Worm (Caenorhabditis elegans) whole organism, L4/young adult: ENCODE data around the gene sri-70.
"Not testable (repeated sequence)": the region's sequence is repeated elsewhere in the genome, so short reads cannot be mapped to it uniquely, and the experiment has no call there.

Source experiments
- W03F9.2 ChIP-seq: fragments of 150-350 bp; optimal IDR thresholded peaks from 2 replicates; lab custom pipeline; 2014; ENCODE audit warnings: missing biosample characterization, missing genetic modification characterization
- dao-5 ChIP-seq: sonication (generic microtip); optimal IDR thresholded peaks from 2 replicates; lab custom pipeline; 2016; ENCODE audit warnings: missing genotype, missing genetic modification characterization, moderate library complexity, missing compliant biosample characterization
- him-1 ChIP-seq: sonication (generic microtip); optimal IDR thresholded peaks from 2 replicates; lab custom pipeline; 2016; ENCODE audit warnings: missing genotype, missing genetic modification reagents, missing genetic modification characterization, missing compliant biosample characterization

The sri-70 gene

DNA sequence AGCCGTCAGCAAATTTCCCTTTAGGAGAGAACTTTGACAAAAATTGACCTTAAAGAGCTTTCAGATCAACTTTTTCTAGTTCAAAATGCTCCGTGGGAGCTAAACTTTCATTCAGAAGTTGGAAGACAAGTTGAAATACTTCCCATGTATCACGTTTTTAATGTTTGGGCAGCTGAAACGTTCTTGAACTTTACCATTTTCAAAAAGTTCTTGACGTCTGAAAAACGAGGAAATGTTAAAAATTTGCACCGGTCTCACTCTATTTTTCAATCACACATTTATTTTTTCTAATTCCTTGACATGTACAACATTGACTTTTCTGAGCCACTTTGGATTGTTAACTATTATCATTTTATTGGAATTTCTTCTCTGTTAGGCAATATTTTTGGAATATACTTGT is at the start of gene sri-70:
Gene sri-70, plus strand, starts transcription at position 301 of the 400 bp plus-strand sequence.
- TF ChIP-seq him-1 (no peak), W03F9.2 (tag; lab: Kevin White, UChicago) (no peak), dao-5 (tag; lab: Kevin White, UChicago) (no peak)

DNA sequence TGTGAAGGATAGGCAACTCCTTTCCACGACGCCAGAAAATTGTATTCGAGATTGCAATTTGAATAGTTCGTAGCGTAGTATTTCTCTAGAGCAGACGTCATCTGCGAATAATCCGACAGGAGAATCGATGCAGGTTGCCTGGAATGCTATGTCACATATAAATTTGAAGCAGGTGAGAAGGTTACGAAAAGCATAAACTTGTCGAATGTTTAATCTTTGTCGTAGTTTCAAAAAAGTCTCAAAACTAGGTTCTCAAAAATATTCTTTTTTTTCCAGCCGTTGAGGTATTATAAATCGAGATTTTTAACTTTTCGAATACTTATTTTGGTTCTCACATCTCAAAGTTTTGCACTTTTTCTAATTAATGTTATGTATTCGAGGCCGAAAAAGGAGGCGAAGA is 47.8 kb upstream of the sri-70 start, which contains the start of gene srh-116:
Gene srh-116, minus strand, starts transcription at position 101 of the 400 bp plus-strand sequence.
- not testable (repeated sequence) for TF ChIP-seq W03F9.2 (tag; lab: Kevin White, UChicago); him-1; dao-5 (tag; lab: Kevin White, UChicago)

- TF ChIP-seq him-1 = no peak
- no peak for TF ChIP-seq dao-5 (tag; lab: Kevin White, UChicago)
- TF ChIP-seq W03F9.2 (tag; lab: Kevin White, UChicago) = no peak
These were observed 47.4 kb upstream of the sri-70 start, which contains the start of gene srh-115 for ce11 chrV:17255454-17255853. Gene srh-115 (plus strand): TSS chrV:17255754.

ce11 chrV:17257637-17258036 is 45.2 kb upstream of the sri-70 start:
- no peak for TF ChIP-seq him-1
- TF ChIP-seq W03F9.2 (tag; lab: Kevin White, UChicago) = no peak
- TF ChIP-seq dao-5 (tag; lab: Kevin White, UChicago) = no peak

DNA sequence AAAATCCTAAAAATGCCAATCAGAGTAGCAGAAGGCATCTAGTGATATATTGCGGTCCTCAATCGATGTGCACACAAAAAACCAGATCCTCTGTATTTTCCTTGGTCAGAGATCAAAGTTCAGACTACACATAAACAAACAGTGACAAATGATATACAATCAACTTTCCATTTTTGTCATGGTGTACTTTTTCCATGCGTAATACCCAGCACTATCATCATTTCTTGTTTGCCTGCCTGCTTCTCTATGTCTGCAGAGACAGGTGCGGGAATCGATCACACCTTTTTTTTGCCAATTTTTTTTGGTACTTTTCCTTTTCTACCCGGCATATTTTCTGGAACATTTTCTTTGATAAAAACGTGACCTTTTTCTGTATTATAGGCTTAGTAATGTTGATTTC is 44.6 kb upstream of the sri-70 start:
- TF ChIP-seq W03F9.2 (tag; lab: Kevin White, UChicago) = no peak
- TF ChIP-seq dao-5 (tag; lab: Kevin White, UChicago) = no peak
- no peak for TF ChIP-seq him-1

DNA sequence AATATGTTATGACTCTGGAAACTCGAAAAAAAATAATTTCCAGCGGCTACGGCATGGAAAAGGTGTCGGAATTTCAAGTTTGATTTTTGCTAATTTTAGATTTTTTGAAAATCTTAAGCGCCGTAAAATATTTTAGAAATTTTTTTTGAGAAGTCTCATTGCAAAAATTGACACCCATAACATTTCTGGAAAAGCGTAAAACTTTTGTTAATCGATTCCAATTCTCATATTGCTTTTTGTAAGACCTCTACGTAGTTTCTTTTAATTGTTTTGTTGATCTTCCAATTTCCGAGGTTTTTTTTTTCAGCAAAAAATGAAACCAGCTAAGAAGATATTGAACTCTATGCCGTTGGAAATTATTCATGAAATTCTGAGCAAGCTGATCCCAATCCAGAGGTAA is 44.0 kb upstream of the sri-70 start, which contains the start of gene fbxa-85:
Gene fbxa-85, plus strand, starts transcription at position 301 of the 400 bp plus-strand sequence.
- TF ChIP-seq W03F9.2 (tag; lab: Kevin White, UChicago) = no peak
- no peak for TF ChIP-seq him-1
- TF ChIP-seq dao-5 (tag; lab: Kevin White, UChicago) = no peak

- no peak for TF ChIP-seq him-1
- no peak for TF ChIP-seq dao-5 (tag; lab: Kevin White, UChicago)
- TF ChIP-seq W03F9.2 (tag; lab: Kevin White, UChicago) = no peak
These were observed 41.5 kb upstream of the sri-70 start for ce11 chrV:17261385-17261784.

DNA sequence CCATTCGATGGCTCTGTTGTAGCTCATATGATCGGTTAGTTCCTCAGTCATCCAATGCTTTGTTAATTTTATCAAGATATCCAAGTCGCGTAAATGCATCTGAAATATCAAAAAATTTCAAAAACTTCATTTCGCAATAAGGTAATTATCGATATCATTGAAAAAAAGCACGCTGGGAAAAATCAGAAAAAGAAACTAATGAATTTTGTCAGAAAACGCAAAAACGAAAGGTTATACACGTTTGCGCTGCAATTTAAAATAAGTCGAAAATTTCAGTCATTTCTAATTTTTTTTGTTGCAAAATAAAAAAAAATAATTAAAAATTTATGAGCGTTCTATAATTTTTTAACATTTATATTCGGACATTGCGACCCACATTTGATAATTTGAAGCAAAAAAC is 38.0 kb upstream of the sri-70 start, which contains the start of gene K10G4.3:
Gene K10G4.3, minus strand, starts transcription at position 101 of the 400 bp plus-strand sequence.
- TF ChIP-seq W03F9.2 (tag; lab: Kevin White, UChicago); dao-5 (tag; lab: Kevin White, UChicago); him-1: not testable (repeated sequence)

DNA sequence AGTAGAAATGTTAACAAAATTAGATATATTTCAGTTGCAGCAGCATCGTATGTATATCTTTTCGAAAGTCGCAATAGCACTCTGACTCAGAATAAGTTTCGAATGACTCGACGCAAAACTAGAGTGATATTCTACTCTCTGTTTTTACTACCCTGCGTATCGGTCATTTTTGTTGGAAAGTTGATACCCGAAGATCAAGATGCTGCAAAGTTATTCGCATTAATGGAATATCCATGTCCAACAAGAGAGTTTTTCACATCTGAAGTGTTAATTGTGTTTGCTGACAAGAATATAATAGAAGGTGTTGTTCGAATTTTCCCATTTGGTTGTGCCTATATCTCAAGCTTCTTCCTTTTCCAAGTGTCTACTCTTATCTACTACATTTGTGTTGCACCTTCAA is 30.7 kb upstream of the sri-70 start:
- TF ChIP-seq W03F9.2 (tag; lab: Kevin White, UChicago) (no peak), him-1 (no peak), dao-5 (tag; lab: Kevin White, UChicago) (no peak)

- TF ChIP-seq dao-5 (tag; lab: Kevin White, UChicago) (no peak), him-1 (no peak), W03F9.2 (tag; lab: Kevin White, UChicago) (no peak)
These were observed 29.6 kb upstream of the sri-70 start, which contains the start of gene K10G4.10 for ce11 chrV:17273249-17273648. Gene K10G4.10 (plus strand): TSS chrV:17273549.

DNA sequence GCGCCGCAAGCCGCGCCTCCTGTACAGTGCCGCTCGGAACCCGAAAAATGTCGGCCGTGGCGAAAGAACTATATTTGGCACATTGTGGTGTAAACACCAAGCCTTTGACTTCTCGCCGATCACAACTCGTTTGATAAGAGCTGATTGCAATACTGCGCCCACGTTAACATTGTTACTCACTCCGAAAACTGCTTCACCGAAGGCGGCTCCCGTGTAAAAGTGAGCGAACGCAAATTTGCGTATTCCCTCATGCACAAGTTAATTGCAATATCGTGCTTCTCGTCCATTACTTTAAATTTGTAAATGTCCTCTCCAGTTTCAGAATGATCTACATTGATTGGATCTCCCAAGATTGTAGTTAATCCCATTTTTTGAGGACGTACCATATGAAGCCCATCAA is 18.7 kb upstream of the sri-70 start:
- TF ChIP-seq him-1 (no peak), W03F9.2 (tag; lab: Kevin White, UChicago) (no peak)

ce11 chrV:17292740-17293139 is 10.1 kb upstream of the sri-70 start:
- TF ChIP-seq him-1 = no peak
- no peak for TF ChIP-seq dao-5 (tag; lab: Kevin White, UChicago)
- TF ChIP-seq W03F9.2 (tag; lab: Kevin White, UChicago) = no peak

DNA sequence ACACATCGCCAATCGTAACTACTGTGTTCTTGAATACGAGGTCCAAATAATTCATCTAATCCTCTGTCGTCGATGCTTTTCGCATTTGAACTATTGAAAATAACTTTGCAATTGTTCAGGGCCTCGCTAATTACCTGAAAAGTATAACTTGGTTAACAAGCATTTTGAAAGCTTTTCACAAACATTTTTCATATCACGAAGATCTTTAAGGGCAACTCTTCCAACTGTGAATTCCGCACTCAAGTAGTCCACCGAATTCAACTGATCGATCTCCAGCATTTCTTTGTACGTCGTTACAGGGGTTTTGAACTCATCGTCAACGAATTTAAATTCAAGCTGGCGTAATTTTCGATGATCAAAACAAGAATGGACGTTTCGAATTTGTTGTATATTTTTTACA is 6.4 kb upstream of the sri-70 start:
- TF ChIP-seq him-1 = no peak

DNA sequence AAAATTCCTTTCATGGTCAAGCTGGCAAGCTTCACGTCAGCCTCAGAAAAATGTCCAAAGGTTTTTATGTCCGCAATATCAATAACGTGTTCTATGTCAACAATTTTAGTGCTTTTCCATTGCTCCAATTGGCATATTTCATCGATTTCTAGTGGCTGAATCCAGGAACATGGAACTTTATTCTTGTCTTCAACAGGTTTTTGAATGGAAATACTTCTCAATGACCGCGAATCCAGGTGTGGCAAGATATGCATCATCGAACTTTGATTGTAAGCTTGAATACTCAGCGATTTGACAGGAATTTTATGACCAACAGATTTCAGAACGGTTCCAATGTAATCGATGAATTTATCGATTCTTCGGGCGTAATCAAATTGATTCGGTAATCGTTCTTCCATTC is 4.2 kb upstream of the sri-70 start:
- TF ChIP-seq dao-5 (tag; lab: Kevin White, UChicago) (no peak), W03F9.2 (tag; lab: Kevin White, UChicago) (no peak), him-1 (no peak)

ce11 chrV:17301375-17301774 is 1.5 kb upstream of the sri-70 start, which contains the start of gene K10G4.5:
Gene K10G4.5 (minus strand): TSS chrV:17301475.
- TF ChIP-seq him-1 (no peak), dao-5 (tag; lab: Kevin White, UChicago) (no peak), W03F9.2 (tag; lab: Kevin White, UChicago) (no peak)
